Fruit fly (Drosophila melanogaster) whole organism, embryonic: ENCODE data around the gene Etfb.
A peak's percentile ranks its signal among the peaks of the same experiment; 100 is the strongest.

ENCODE experiments used
- CG10565 ChIP-seq: fragments of 200-800 bp; sonication (Bioruptor generic); optimal IDR thresholded peaks from 3 replicates; lab custom pipeline; 2016; ENCODE audit warnings: missing biosample characterization, mild to moderate bottlenecking, missing genetic modification characterization
- CG10654 ChIP-seq: fragments of 200-800 bp; sonication (Bioruptor generic); optimal IDR thresholded peaks from 2 replicates; lab custom pipeline; 2016; ENCODE audit warnings: missing biosample characterization, missing genetic modification characterization
- CG11085 ChIP-seq: fragments of 200-800 bp; sonication (Bioruptor generic); IDR thresholded peaks from 2 replicates; pipeline ENCODE4 v1.3.6; 2022; ENCODE audit warnings: missing biosample characterization, missing genetic modification characterization
- CG12942 ChIP-seq: fragments of 200-800 bp; sonication (Bioruptor generic); optimal IDR thresholded peaks from 3 replicates; lab custom pipeline; 2016; ENCODE audit warnings: missing biosample characterization, missing genetic modification characterization
- CG13287 ChIP-seq: fragments of 200-800 bp; sonication (Bioruptor generic); IDR thresholded peaks from 2 replicates; pipeline ENCODE4 v1.3.6; 2022; ENCODE audit warnings: missing biosample characterization, missing genetic modification characterization; ENCODE audit not compliant: partially characterized antibody
- CG13296 ChIP-seq: fragments of 200-800 bp; sonication (Bioruptor generic); optimal IDR thresholded peaks from 3 replicates; lab custom pipeline; 2018; ENCODE audit warnings: missing biosample characterization, mild to moderate bottlenecking, missing genetic modification characterization
- CG18476 ChIP-seq: fragments of 200-800 bp; sonication (Bioruptor generic); optimal IDR thresholded peaks from 2 replicates; lab custom pipeline; 2016; ENCODE audit warnings: missing biosample characterization, mild to moderate bottlenecking, missing genetic modification characterization
- CG30403 ChIP-seq: fragments of 200-800 bp; sonication (Bioruptor generic); optimal IDR thresholded peaks from 3 replicates; lab custom pipeline; 2016; ENCODE audit warnings: missing biosample characterization, missing genetic modification characterization
- CG32767 ChIP-seq: fragments of 200-800 bp; sonication (Bioruptor generic); IDR thresholded peaks from 2 replicates; pipeline ENCODE4 v1.3.6; 2022; ENCODE audit warnings: missing biosample characterization, missing genetic modification characterization
- CG32772 ChIP-seq: fragments of 200-800 bp; sonication (Bioruptor generic); IDR thresholded peaks from 2 replicates; pipeline ENCODE4 v1.3.6; 2022; ENCODE audit warnings: missing biosample characterization, missing genetic modification characterization
- CG33557 ChIP-seq: fragments of 200-800 bp; sonication (Bioruptor generic); optimal IDR thresholded peaks from 2 replicates; lab custom pipeline; 2019; ENCODE audit warnings: missing biosample characterization, mild to moderate bottlenecking, missing genetic modification characterization, moderate library complexity
- CG6689 ChIP-seq: fragments of 200-800 bp; sonication (Bioruptor generic); IDR thresholded peaks from 2 replicates; pipeline ENCODE4 v1.3.6; 2022; ENCODE audit warnings: missing biosample characterization, missing genetic modification characterization
- CG6813 ChIP-seq: fragments of 200-800 bp; sonication (Bioruptor generic); optimal IDR thresholded peaks from 2 replicates; lab custom pipeline; 2017; ENCODE audit warnings: missing biosample characterization, missing genetic modification characterization, mild to moderate bottlenecking, moderate library complexity, missing genetic modification reagents
- CG7963 ChIP-seq: fragments of 200-800 bp; sonication (Bioruptor generic); IDR thresholded peaks from 3 replicates; pipeline ENCODE4 v1.3.6; 2022; ENCODE audit warnings: missing biosample characterization, missing genetic modification characterization; ENCODE audit not compliant: partially characterized antibody
- CG7987 ChIP-seq: fragments of 200-800 bp; sonication (Bioruptor generic); optimal IDR thresholded peaks from 2 replicates; lab custom pipeline; 2018; ENCODE audit warnings: missing biosample characterization, mild to moderate bottlenecking, missing genetic modification characterization, moderate library complexity
- CG9215 ChIP-seq: fragments of 200-800 bp; sonication (Bioruptor generic); IDR thresholded peaks from 2 replicates; pipeline ENCODE4 v1.3.6; 2022; ENCODE audit warnings: missing biosample characterization, missing genetic modification characterization
- CG9727 ChIP-seq: fragments of 200-800 bp; sonication (Bioruptor generic); optimal IDR thresholded peaks from 3 replicates; lab custom pipeline; 2017; ENCODE audit warnings: missing biosample characterization, mild to moderate bottlenecking, missing genetic modification characterization
- CTCF ChIP-seq: fragments of 200-800 bp; sonication (Bioruptor generic); optimal IDR thresholded peaks from 2 replicates; lab custom pipeline; 2017; ENCODE audit warnings: missing biosample characterization, mild to moderate bottlenecking, missing genetic modification characterization, moderate library complexity
- CrebB ChIP-seq: fragments of 200-800 bp; sonication (Bioruptor generic); optimal IDR thresholded peaks from 3 replicates; lab custom pipeline; 2018; ENCODE audit warnings: missing biosample characterization, mild to moderate bottlenecking, missing genetic modification characterization
- Doc3 ChIP-seq: fragments of 200-800 bp; sonication (Bioruptor generic); IDR thresholded peaks from 3 replicates; pipeline ENCODE4 v1.3.6; 2022; ENCODE audit warnings: missing biosample characterization, missing genetic modification characterization; ENCODE audit not compliant: partially characterized antibody
- H15 ChIP-seq: fragments of 200-800 bp; sonication (Bioruptor generic); IDR thresholded peaks from 3 replicates; pipeline ENCODE4 v1.3.6; 2022; ENCODE audit warnings: missing biosample characterization, missing genetic modification characterization
- Jarid2 ChIP-seq: fragments of 200-800 bp; sonication (Bioruptor generic); optimal IDR thresholded peaks from 3 replicates; lab custom pipeline; 2017; ENCODE audit warnings: mild to moderate bottlenecking, missing biosample characterization, missing genetic modification reagents, missing genetic modification characterization
- Kr ChIP-seq: fragments of 200-800 bp; sonication (Bioruptor generic); optimal IDR thresholded peaks from 2 replicates; lab custom pipeline; 2017; ENCODE audit warnings: missing biosample characterization, mild to moderate bottlenecking, missing genetic modification characterization
- MBD-R2 ChIP-seq: fragments of 200-800 bp; sonication (Bioruptor generic); IDR thresholded peaks from 2 replicates; pipeline ENCODE4 v1.3.6; 2022; ENCODE audit warnings: missing biosample characterization, missing genetic modification characterization
- MESR4 ChIP-seq: fragments of 200-800 bp; sonication (Bioruptor generic); optimal IDR thresholded peaks from 2 replicates; lab custom pipeline; 2018; ENCODE audit warnings: missing biosample characterization, mild to moderate bottlenecking, missing genetic modification characterization, moderate library complexity
- Mrtf ChIP-seq: fragments of 200-800 bp; sonication (Bioruptor generic); IDR thresholded peaks from 3 replicates; pipeline ENCODE4 v1.3.6; 2022; ENCODE audit warnings: missing biosample characterization, missing genetic modification characterization
- NfI ChIP-seq: fragments of 200-800 bp; sonication (Bioruptor generic); optimal IDR thresholded peaks from 3 replicates; lab custom pipeline; 2018; ENCODE audit warnings: missing biosample characterization, mild to moderate bottlenecking, missing genetic modification characterization, moderate library complexity
- Side ChIP-seq: fragments of 200-800 bp; sonication (Bioruptor generic); optimal IDR thresholded peaks from 2 replicates; lab custom pipeline; 2016; ENCODE audit warnings: missing biosample characterization, missing genetic modification characterization
- Ssrp ChIP-seq: fragments of 200-800 bp; sonication (Bioruptor generic); optimal IDR thresholded peaks from 2 replicates; lab custom pipeline; 2018; ENCODE audit warnings: missing biosample characterization, mild to moderate bottlenecking, missing genetic modification characterization, moderate library complexity
- Taf1 ChIP-seq: fragments of 200-800 bp; sonication (Bioruptor generic); IDR thresholded peaks from 2 replicates; pipeline ENCODE4 v1.3.6; 2022; ENCODE audit warnings: missing biosample characterization, missing genetic modification characterization
- ac ChIP-seq: fragments of 200-800 bp; sonication (Bioruptor generic); optimal IDR thresholded peaks from 3 replicates; lab custom pipeline; 2017; ENCODE audit warnings: missing biosample characterization, mild to moderate bottlenecking, missing genetic modification characterization
- amos ChIP-seq: fragments of 200-800 bp; sonication (Bioruptor generic); IDR thresholded peaks from 2 replicates; pipeline ENCODE4 v1.3.6; 2022; ENCODE audit warnings: missing biosample characterization, missing genetic modification characterization; ENCODE audit not compliant: partially characterized antibody
- btn ChIP-seq: fragments of 200-800 bp; sonication (Bioruptor generic); optimal IDR thresholded peaks from 2 replicates; lab custom pipeline; 2016; ENCODE audit warnings: missing biosample characterization, missing genetic modification characterization
- caup ChIP-seq: fragments of 200-800 bp; sonication (Bioruptor generic); optimal IDR thresholded peaks from 3 replicates; lab custom pipeline; 2017; ENCODE audit warnings: missing biosample characterization, mild to moderate bottlenecking, missing genetic modification characterization, moderate library complexity; ENCODE audit not compliant: severe bottlenecking
- corto ChIP-seq: fragments of 200-800 bp; sonication (Bioruptor generic); optimal IDR thresholded peaks from 2 replicates; lab custom pipeline; 2016; ENCODE audit warnings: missing biosample characterization, mild to moderate bottlenecking, missing genetic modification characterization, moderate library complexity
- dysf ChIP-seq: fragments of 200-800 bp; sonication (Bioruptor generic); IDR thresholded peaks from 3 replicates; pipeline ENCODE4 v1.3.6; 2022; ENCODE audit warnings: missing biosample characterization, missing genetic modification characterization
- eve ChIP-seq, 2 experiments: fragments of >200 bp; optimal IDR thresholded peaks; 2 replicates each; lab custom pipeline; 2017; ENCODE audit warnings: missing biosample characterization in 2 of 2, missing genetic modification characterization in 2 of 2
- kah ChIP-seq: fragments of 200-800 bp; sonication (Bioruptor generic); optimal IDR thresholded peaks from 2 replicates; lab custom pipeline; 2018; ENCODE audit warnings: missing biosample characterization, mild to moderate bottlenecking, missing genetic modification characterization
- mld ChIP-seq: fragments of 200-800 bp; sonication (Bioruptor generic); IDR thresholded peaks from 3 replicates; pipeline ENCODE4 v1.3.6; 2022; ENCODE audit warnings: missing biosample characterization, missing genetic modification characterization; ENCODE audit not compliant: partially characterized antibody
- oc ChIP-seq: fragments of 200-800 bp; sonication (Bioruptor generic); optimal IDR thresholded peaks from 2 replicates; lab custom pipeline; 2018; ENCODE audit warnings: missing biosample characterization, mild to moderate bottlenecking, missing genetic modification characterization, moderate library complexity
- phol ChIP-seq: fragments of 200-800 bp; sonication (Bioruptor generic); optimal IDR thresholded peaks from 3 replicates; lab custom pipeline; 2018; ENCODE audit warnings: missing biosample characterization, mild to moderate bottlenecking, missing genetic modification characterization, moderate library complexity
- ro ChIP-seq: fragments of 200-800 bp; sonication (Bioruptor generic); IDR thresholded peaks from 2 replicates; pipeline ENCODE4 v1.3.6; 2022; ENCODE audit warnings: missing biosample characterization, missing genetic modification characterization
- salm ChIP-seq: fragments of 200-800 bp; sonication (Bioruptor generic); optimal IDR thresholded peaks from 2 replicates; lab custom pipeline; 2018; ENCODE audit warnings: missing biosample characterization, mild to moderate bottlenecking, missing genetic modification characterization
- schlank ChIP-seq: fragments of 200-800 bp; sonication (Bioruptor generic); optimal IDR thresholded peaks from 2 replicates; lab custom pipeline; 2018; ENCODE audit warnings: missing biosample characterization, mild to moderate bottlenecking, missing genetic modification characterization
- sd ChIP-seq: fragments of 200-800 bp; sonication (Bioruptor generic); optimal IDR thresholded peaks from 3 replicates; lab custom pipeline; 2018; ENCODE audit warnings: missing biosample characterization, mild to moderate bottlenecking, missing genetic modification characterization, moderate library complexity
- seq ChIP-seq: fragments of 200-800 bp; sonication (Bioruptor generic); IDR thresholded peaks from 2 replicates; pipeline ENCODE4 v1.3.6; 2022; ENCODE audit warnings: missing biosample characterization, missing genetic modification characterization
- stwl ChIP-seq: fragments of 200-800 bp; sonication (Bioruptor generic); optimal IDR thresholded peaks from 3 replicates; lab custom pipeline; 2018; ENCODE audit warnings: missing biosample characterization, mild to moderate bottlenecking, missing genetic modification characterization, moderate library complexity
- tap ChIP-seq: fragments of 200-800 bp; optimal IDR thresholded peaks from 3 replicates; lab custom pipeline; 2019; ENCODE audit warnings: missing biosample characterization, mild to moderate bottlenecking, missing genetic modification characterization, moderate library complexity
- trh ChIP-seq: fragments of 200-800 bp; sonication (Bioruptor generic); optimal IDR thresholded peaks from 2 replicates; lab custom pipeline; 2016; ENCODE audit warnings: missing biosample characterization, missing genetic modification characterization
- tx ChIP-seq: fragments of 200-800 bp; sonication (Bioruptor generic); optimal IDR thresholded peaks from 2 replicates; lab custom pipeline; 2016; ENCODE audit warnings: missing biosample characterization, missing genetic modification characterization
- z ChIP-seq: fragments of 200-800 bp; sonication (Bioruptor generic); IDR thresholded peaks from 3 replicates; pipeline ENCODE4 v1.3.6; 2022; ENCODE audit warnings: missing biosample characterization, missing genetic modification characterization

The Etfb gene

DNA sequence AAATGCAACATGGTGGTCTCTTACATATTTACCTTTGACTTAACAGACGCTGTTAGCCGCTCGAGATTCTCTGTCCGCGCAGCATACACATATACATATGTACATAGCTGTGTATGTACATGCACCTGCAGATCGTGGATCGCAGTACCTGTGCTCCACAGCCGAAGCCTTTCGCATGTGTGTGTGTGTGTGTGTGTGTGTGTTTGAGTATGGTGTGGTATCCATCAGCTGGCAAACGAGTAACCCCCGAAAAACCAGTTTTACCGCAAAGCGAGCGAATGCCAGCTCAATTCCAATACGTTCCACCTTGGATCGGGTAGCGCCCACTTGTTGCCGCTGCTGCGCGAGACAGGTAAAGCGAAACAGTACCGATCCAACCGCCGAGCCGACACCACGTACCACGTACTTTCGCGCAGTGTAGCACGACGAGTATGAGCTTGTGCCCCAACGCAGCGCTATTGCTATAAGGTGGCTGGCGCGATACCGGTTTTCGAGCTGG is 38.6 kb upstream of the Etfb start, which contains the start of gene Cad99C (continued):
- no peak for TF ChIP-seq CG12942 (GFP tag; lab: Kevin White, UChicago)
- peak; percentile 39; the same call in 1 of the 2 replicates for TF ChIP-seq amos (GFP tag; lab: Robert Waterston, UW)
- TF ChIP-seq corto (GFP tag; lab: Kevin White, UChicago) = no peak
- no peak for TF ChIP-seq CG18476 (GFP tag; lab: Kevin White, UChicago)
- 0 out of 3 replicates have a peak, but pooled peaks have one; percentile 33 for TF ChIP-seq mld (GFP tag; lab: Robert Waterston, UW)
- TF ChIP-seq sd (tag; lab: Kevin White, UChicago) = peak; percentile 61
- TF ChIP-seq CG9215 (GFP tag; lab: Robert Waterston, UW) = no peak
- TF ChIP-seq CG13287 (GFP tag; lab: Robert Waterston, UW) = peak; percentile 21; the same call in 1 of the 2 replicates
- no peak for TF ChIP-seq trh
- no peak for TF ChIP-seq CG10654 (GFP tag; lab: Kevin White, UChicago)
- TF ChIP-seq CG10565 = no peak
- TF ChIP-seq MESR4 = no peak
- no peak for TF ChIP-seq CG32772 (GFP tag; lab: Robert Waterston, UW)
- TF ChIP-seq eve (GFP tag; optimal IDR thresholded peaks at IDR 0.05; lab: Kevin White, UChicago) = no peak
- TF ChIP-seq kah = peak; percentile 89
- TF ChIP-seq Mrtf = no peak
- TF ChIP-seq Taf1 (GFP tag; lab: Robert Waterston, UW) = no peak
- no peak for TF ChIP-seq dysf (GFP tag; lab: Robert Waterston, UW)
- no peak for TF ChIP-seq CG32767 (GFP tag; lab: Robert Waterston, UW)
- TF ChIP-seq CG7987 (GFP tag; lab: Kevin White, UChicago) = peak; percentile 38
- no peak for TF ChIP-seq Doc3 (GFP tag; lab: Robert Waterston, UW)
- TF ChIP-seq seq (GFP tag; lab: Robert Waterston, UW) = no peak; the same call in 1 of the 2 replicates
- TF ChIP-seq z (GFP tag; lab: Robert Waterston, UW) = peak; percentile 49; the same call in 1 of the 3 replicates
- no peak for TF ChIP-seq H15 (GFP tag; lab: Robert Waterston, UW)
- TF ChIP-seq MBD-R2 (GFP tag; lab: Robert Waterston, UW) = peak; percentile 22; the same call in 1 of the 2 replicates
- no peak for TF ChIP-seq Kr (GFP tag; lab: Kevin White, UChicago)
- no peak for TF ChIP-seq CG11085 (GFP tag; lab: Robert Waterston, UW)
- no peak for TF ChIP-seq NfI (GFP tag; lab: Kevin White, UChicago)
- TF ChIP-seq Side (GFP tag; lab: Kevin White, UChicago) = peak; percentile 1
- TF ChIP-seq phol = no peak
- peak; percentile 14 for TF ChIP-seq oc
- TF ChIP-seq ac (GFP tag; lab: Kevin White, UChicago) = no peak
- TF ChIP-seq CG13296 (GFP tag; lab: Kevin White, UChicago) = no peak
- TF ChIP-seq CG33557 (GFP tag; lab: Kevin White, UChicago) = no peak
- TF ChIP-seq CG30403 (GFP tag; lab: Kevin White, UChicago) = no peak
- no peak for TF ChIP-seq CrebB (tag; lab: Kevin White, UChicago)
- TF ChIP-seq CG6813 (GFP tag; lab: Kevin White, UChicago) = no peak
- peak; percentile 27 for TF ChIP-seq caup
- no peak for TF ChIP-seq CG6689
- TF ChIP-seq Jarid2 (GFP tag; lab: Kevin White, UChicago) = peak; percentile 90
- TF ChIP-seq salm (tag; lab: Kevin White, UChicago) = no peak
- no peak for TF ChIP-seq tap
- TF ChIP-seq stwl (tag; lab: Kevin White, UChicago) = no peak
- 0 out of 3 replicates have a peak, but pooled peaks have one; percentile 17 for TF ChIP-seq CG7963 (GFP tag; lab: Robert Waterston, UW)
- TF ChIP-seq CTCF (GFP tag; lab: Kevin White, UChicago) = no peak
- no peak for TF ChIP-seq btn (GFP tag; lab: Kevin White, UChicago)
- TF ChIP-seq schlank (tag; lab: Kevin White, UChicago) = no peak
- TF ChIP-seq CG9727 = no peak
- no peak for TF ChIP-seq Ssrp (tag; lab: Kevin White, UChicago)
- TF ChIP-seq ro (GFP tag; lab: Robert Waterston, UW) = no peak
- TF ChIP-seq tx = no peak
